Worm (Caenorhabditis elegans) whole organism, L3 larva: ENCODE data around the gene kin-29.

ENCODE experiments used
- R02D3.7 ChIP-seq: fragments of 150-350 bp; optimal IDR thresholded peaks from 2 replicates; lab custom pipeline; 2014; ENCODE audit warnings: missing biosample characterization, missing genetic modification characterization
- aly-2 ChIP-seq: fragments of 150-350 bp; optimal IDR thresholded peaks from 2 replicates; lab custom pipeline; 2014; ENCODE audit warnings: missing biosample characterization, missing genetic modification characterization
- ama-1 ChIP-seq: fragments of 150-350 bp; optimal IDR thresholded peaks from 2 replicates; lab custom pipeline; 2018
- ceh-16 ChIP-seq: sonication (generic microtip); optimal IDR thresholded peaks from 2 replicates; lab custom pipeline; 2017; ENCODE audit warnings: missing biosample characterization, missing genetic modification characterization
- ceh-82 ChIP-seq: fragments of 150-350 bp; optimal IDR thresholded peaks from 2 replicates; lab custom pipeline; 2014; ENCODE audit warnings: missing biosample characterization, missing genetic modification characterization
- ceh-9 ChIP-seq: sonication (generic microtip); optimal IDR thresholded peaks from 2 replicates; lab custom pipeline; 2018; ENCODE audit warnings: missing biosample characterization, missing genetic modification characterization
- daf-12 ChIP-seq: fragments of 150-350 bp; optimal IDR thresholded peaks from 2 replicates; lab custom pipeline; 2014; ENCODE audit warnings: missing biosample characterization, missing genetic modification reagents, missing genetic modification characterization
- egl-27 ChIP-seq: sonication (generic microtip); optimal IDR thresholded peaks from 4 replicates; lab custom pipeline; 2017; ENCODE audit warnings: missing biosample characterization, missing genetic modification reagents, missing genetic modification characterization
- egl-5 ChIP-seq: fragments of 150-350 bp; optimal IDR thresholded peaks from 2 replicates; lab custom pipeline; 2017; ENCODE audit warnings: missing biosample characterization, missing genetic modification reagents, missing genetic modification characterization, inconsistent platforms
- elt-1 ChIP-seq: fragments of 150-350 bp; optimal IDR thresholded peaks from 2 replicates; lab custom pipeline; 2014; ENCODE audit warnings: missing biosample characterization, missing genetic modification characterization
- fkh-10 ChIP-seq: sonication (generic microtip); optimal IDR thresholded peaks from 2 replicates; lab custom pipeline; 2017; ENCODE audit warnings: missing biosample characterization, missing genetic modification reagents, missing genetic modification characterization
- fos-1 ChIP-seq: fragments of 150-350 bp; optimal IDR thresholded peaks from 2 replicates; lab custom pipeline; 2014; ENCODE audit warnings: missing biosample characterization, missing genetic modification characterization
- hmg-11 ChIP-seq: sonication (generic microtip); optimal IDR thresholded peaks from 2 replicates; lab custom pipeline; 2016; ENCODE audit warnings: missing genetic modification characterization, missing compliant biosample characterization
- lin-15B ChIP-seq: fragments of 150-350 bp; optimal IDR thresholded peaks from 2 replicates; lab custom pipeline; 2014; ENCODE audit warnings: missing biosample characterization, missing genetic modification characterization
- lin-39 ChIP-seq: fragments of 150-350 bp; optimal IDR thresholded peaks from 2 replicates; lab custom pipeline; 2018; ENCODE audit warnings: missing biosample characterization, missing genetic modification reagents, missing genetic modification characterization
- lsy-12 ChIP-seq: sonication (generic microtip); optimal IDR thresholded peaks from 2 replicates; lab custom pipeline; 2016; ENCODE audit warnings: mild to moderate bottlenecking, missing genetic modification characterization, missing compliant biosample characterization
- nfya-1 ChIP-seq: sonication (generic microtip); optimal IDR thresholded peaks from 2 replicates; lab custom pipeline; 2017; ENCODE audit warnings: missing genetic modification characterization, mild to moderate bottlenecking, missing compliant biosample characterization, antibody characterized with exemption, moderate library complexity; ENCODE audit not compliant: insufficient read depth
- nhr-11 ChIP-seq: fragments of 150-350 bp; optimal IDR thresholded peaks from 2 replicates; lab custom pipeline; 2014; ENCODE audit warnings: missing biosample characterization, missing genetic modification characterization
- nhr-12 ChIP-seq: fragments of 150-350 bp; optimal IDR thresholded peaks from 2 replicates; lab custom pipeline; 2014; ENCODE audit warnings: missing biosample characterization, missing genetic modification characterization
- nhr-23 ChIP-seq: fragments of 150-350 bp; optimal IDR thresholded peaks from 2 replicates; lab custom pipeline; 2014; ENCODE audit warnings: missing biosample characterization, missing genetic modification reagents, missing genetic modification characterization
- nhr-25 ChIP-seq: sonication (generic microtip); optimal IDR thresholded peaks from 2 replicates; lab custom pipeline; 2017; ENCODE audit warnings: missing biosample characterization, missing genetic modification characterization
- nhr-28 ChIP-seq: fragments of 150-350 bp; optimal IDR thresholded peaks from 2 replicates; lab custom pipeline; 2014; ENCODE audit warnings: missing biosample characterization, missing genetic modification characterization
- nhr-43 ChIP-seq: sonication (generic microtip); optimal IDR thresholded peaks from 2 replicates; lab custom pipeline; 2016; ENCODE audit warnings: mild to moderate bottlenecking, missing genetic modification characterization, missing compliant biosample characterization; ENCODE audit not compliant: poor library complexity, severe bottlenecking
- nhr-67 ChIP-seq: fragments of 150-350 bp; optimal IDR thresholded peaks from 2 replicates; lab custom pipeline; 2014; ENCODE audit warnings: missing biosample characterization, missing genetic modification characterization
- nhr-76 ChIP-seq: fragments of 150-350 bp; sonication (generic microtip); optimal IDR thresholded peaks from 5 replicates; lab custom pipeline; 2014; ENCODE audit warnings: missing biosample characterization, missing genetic modification characterization
- tbx-2 ChIP-seq: sonication (generic microtip); optimal IDR thresholded peaks from 2 replicates; lab custom pipeline; 2016; ENCODE audit warnings: mild to moderate bottlenecking, missing genetic modification characterization, missing compliant biosample characterization
- unc-39 ChIP-seq: sonication (generic microtip); optimal IDR thresholded peaks from 4 replicates; lab custom pipeline; 2017; ENCODE audit warnings: missing biosample characterization, missing genetic modification characterization
- unc-62 ChIP-seq: fragments of 150-350 bp; sonication (generic microtip); optimal IDR thresholded peaks from 4 replicates; lab custom pipeline; 2014; ENCODE audit warnings: missing biosample characterization, missing genetic modification reagents, missing genetic modification characterization
- ztf-4 ChIP-seq: fragments of 150-350 bp; optimal IDR thresholded peaks from 2 replicates; lab custom pipeline; 2014; ENCODE audit warnings: missing biosample characterization, missing genetic modification characterization

kin-29 gene

ce11 chrX:2891141-2891739, 39.0 kb upstream of the kin-29 start, which contains the start of gene B0410.3 (continued):
- TF ChIP-seq egl-27 (tag; lab: Kevin White, UChicago) = no peak
- TF ChIP-seq egl-5 (tag; lab: Kevin White, UChicago) = no peak
- peak; percentile 10 for TF ChIP-seq nfya-1 (tag; lab: Kevin White, UChicago)

- TF ChIP-seq nhr-23 (tag; lab: Kevin White, UChicago) (peak; percentile 57), ama-1 (lab: Kevin White, UChicago) (peak; percentile 51), fos-1 (tag; lab: Kevin White, UChicago) (no peak), nhr-43 (peak; percentile 72)
These were observed 37.9 kb upstream of the kin-29 start for ce11 chrX:2890041-2890650.

- TF ChIP-seq lin-15B (tag; lab: Kevin White, UChicago) (no peak), egl-5 (tag; lab: Kevin White, UChicago) (peak; percentile 58), hmg-11 (peak; percentile 53), unc-39 (tag; lab: Kevin White, UChicago) (no peak), aly-2 (tag; lab: Kevin White, UChicago) (no peak), lin-39 (peak; percentile 82), ceh-16 (tag; lab: Kevin White, UChicago) (no peak), daf-12 (tag; lab: Kevin White, UChicago) (no peak), nhr-12 (no peak), nhr-11 (tag; lab: Kevin White, UChicago) (no peak), lsy-12 (tag; lab: Kevin White, UChicago) (peak; percentile 35), ceh-82 (tag; lab: Kevin White, UChicago) (no peak), unc-62 (GFP tag; lab: Kevin White, UChicago) (no peak), fkh-10 (GFP tag; lab: Kevin White, UChicago) (no peak), R02D3.7 (no peak), fos-1 (tag; lab: Kevin White, UChicago) (no peak), elt-1 (tag; lab: Kevin White, UChicago) (no peak), ztf-4 (tag; lab: Kevin White, UChicago) (no peak), tbx-2 (tag; lab: Kevin White, UChicago) (no peak), nhr-28 (tag; lab: Kevin White, UChicago) (no peak), nhr-23 (tag; lab: Kevin White, UChicago) (no peak), nfya-1 (tag; lab: Kevin White, UChicago) (peak; percentile 52)
- TF ChIP-seq, all 47 proteins: peak for 5
These were observed 33.2 kb upstream of the kin-29 start, which contains the start of gene vang-1 for ce11 chrX:2885318-2885908. vang-1 (plus strand) TSS chrX:2885858.

- TF ChIP-seq nhr-25 (peak; percentile 79), nhr-67 (tag; lab: Kevin White, UChicago) (no peak), nfya-1 (tag; lab: Kevin White, UChicago) (no peak), hmg-11 (no peak), ceh-9 (tag; lab: Kevin White, UChicago) (no peak), nhr-76 (tag; lab: Kevin White, UChicago) (no peak), nhr-23 (tag; lab: Kevin White, UChicago) (peak; percentile 66)
These were observed 27.5 kb upstream of the kin-29 start, which contains the start of gene F53B3.5 for ce11 chrX:2879529-2880265. F53B3.5 (minus strand) TSS chrX:2879579.

DNA sequence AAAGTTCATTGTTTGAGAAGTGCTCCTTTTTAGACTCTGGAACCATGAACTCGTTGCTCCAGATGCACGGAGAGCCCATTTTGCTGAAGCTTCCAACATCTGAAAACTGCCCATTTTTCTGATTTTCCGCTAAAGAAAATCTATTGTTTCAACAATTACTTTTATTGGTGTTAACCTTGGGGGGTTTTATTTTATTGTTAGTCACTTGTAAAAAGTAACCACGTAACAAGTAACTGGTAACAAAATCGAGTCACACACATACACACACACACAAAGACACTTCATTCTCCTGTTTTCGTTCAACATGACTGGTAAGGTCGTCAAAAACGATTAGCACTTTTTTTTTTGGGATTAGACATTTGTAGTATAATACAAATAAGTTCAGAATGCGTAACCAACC, 25.2 kb upstream of the kin-29 start:
- TF ChIP-seq lsy-12 (tag; lab: Kevin White, UChicago) = no peak
- TF ChIP-seq nhr-67 (tag; lab: Kevin White, UChicago) = no peak
- TF ChIP-seq, all 47 proteins: peak for 0
